Fruit fly (Drosophila melanogaster) whole organism, embryonic: Measurements from ENCODE around the gene CG45544.
A peak's percentile ranks its signal among the peaks of the same experiment; 100 is the strongest.

Source experiments
- B-H1 ChIP-seq: fragments of 200-800 bp; sonication (Bioruptor generic); IDR thresholded peaks from 3 replicates; pipeline ENCODE4 v1.3.6; 2022; ENCODE audit warnings: missing biosample characterization, missing genetic modification characterization
- BtbVII ChIP-seq: fragments of 200-800 bp; sonication (Bioruptor generic); optimal IDR thresholded peaks from 3 replicates; lab custom pipeline; 2017; ENCODE audit warnings: missing biosample characterization, mild to moderate bottlenecking, missing genetic modification characterization
- CG10366 ChIP-seq: fragments of 200-800 bp; sonication (Bioruptor generic); IDR thresholded peaks from 2 replicates; pipeline ENCODE4 v1.3.6; 2022; ENCODE audit warnings: missing biosample characterization, missing genetic modification characterization
- CG10462 ChIP-seq: fragments of 200-800 bp; sonication (Bioruptor generic); optimal IDR thresholded peaks from 2 replicates; lab custom pipeline; 2016; ENCODE audit warnings: missing biosample characterization, missing genetic modification characterization
- CG11560 ChIP-seq: fragments of 200-800 bp; sonication (Bioruptor generic); IDR thresholded peaks from 3 replicates; pipeline ENCODE4 v1.3.6; 2022; ENCODE audit warnings: missing biosample characterization, missing genetic modification characterization
- CG11696 ChIP-seq: fragments of 200-800 bp; sonication (Bioruptor generic); IDR thresholded peaks from 2 replicates; pipeline ENCODE4 v1.3.6; 2022; ENCODE audit warnings: missing biosample characterization, missing genetic modification characterization
- CG12236 ChIP-seq: fragments of 200-800 bp; sonication (Bioruptor generic); optimal IDR thresholded peaks from 2 replicates; lab custom pipeline; 2016; ENCODE audit warnings: missing biosample characterization, missing genetic modification characterization
- CG13287 ChIP-seq: fragments of 200-800 bp; sonication (Bioruptor generic); IDR thresholded peaks from 2 replicates; pipeline ENCODE4 v1.3.6; 2022; ENCODE audit warnings: missing biosample characterization, missing genetic modification characterization; ENCODE audit not compliant: partially characterized antibody
- CG13894 ChIP-seq: fragments of 200-800 bp; sonication (Bioruptor generic); optimal IDR thresholded peaks from 3 replicates; lab custom pipeline; 2018; ENCODE audit warnings: missing biosample characterization, mild to moderate bottlenecking, missing genetic modification characterization, moderate library complexity
- CG1647 ChIP-seq: fragments of 200-800 bp; sonication (Bioruptor generic); optimal IDR thresholded peaks from 3 replicates; lab custom pipeline; 2016; ENCODE audit warnings: missing biosample characterization, missing genetic modification characterization
- CG2116 ChIP-seq: fragments of 200-800 bp; sonication (Bioruptor generic); optimal IDR thresholded peaks from 3 replicates; lab custom pipeline; 2018; ENCODE audit warnings: missing biosample characterization, mild to moderate bottlenecking, missing genetic modification characterization
- CG2202 ChIP-seq: fragments of 200-800 bp; sonication (Bioruptor generic); optimal IDR thresholded peaks from 2 replicates; lab custom pipeline; 2018; ENCODE audit warnings: missing biosample characterization, mild to moderate bottlenecking, missing genetic modification characterization
- CG31224 ChIP-seq: fragments of 200-800 bp; sonication (Bioruptor generic); IDR thresholded peaks from 2 replicates; pipeline ENCODE4 v1.3.6; 2022; ENCODE audit warnings: missing biosample characterization, missing genetic modification characterization
- CG31441 ChIP-seq: fragments of 200-800 bp; sonication (Bioruptor generic); IDR thresholded peaks from 2 replicates; pipeline ENCODE4 v1.3.6; 2022; ENCODE audit warnings: missing biosample characterization, missing genetic modification characterization
- CG3163 ChIP-seq: fragments of 200-800 bp; sonication (Bioruptor generic); optimal IDR thresholded peaks from 3 replicates; lab custom pipeline; 2016; ENCODE audit warnings: missing biosample characterization, missing genetic modification characterization
- CG34376 ChIP-seq: fragments of 200-800 bp; sonication (Bioruptor generic); optimal IDR thresholded peaks from 2 replicates; lab custom pipeline; 2018; ENCODE audit warnings: missing biosample characterization, mild to moderate bottlenecking, missing genetic modification characterization
- CG34422 ChIP-seq: fragments of 200-800 bp; sonication (Bioruptor generic); IDR thresholded peaks from 3 replicates; pipeline ENCODE4 v1.3.6; 2022; ENCODE audit warnings: missing biosample characterization, missing genetic modification characterization
- CG4707 ChIP-seq: fragments of 200-800 bp; sonication (Bioruptor generic); optimal IDR thresholded peaks from 2 replicates; lab custom pipeline; 2018; ENCODE audit warnings: missing biosample characterization, mild to moderate bottlenecking, missing genetic modification characterization, moderate library complexity
- CG8478 ChIP-seq: fragments of >200 bp; optimal IDR thresholded peaks from 2 replicates; lab custom pipeline; 2018
- CkIIα-i1 ChIP-seq: fragments of 200-800 bp; sonication (Bioruptor generic); IDR thresholded peaks from 2 replicates; pipeline ENCODE4 v1.3.6; 2022; ENCODE audit warnings: missing biosample characterization, missing genetic modification characterization
- GATAe ChIP-seq: fragments of 200-800 bp; sonication (Bioruptor generic); conservative IDR thresholded peaks from 2 replicates; pipeline ENCODE4 v1.3.6; 2022; ENCODE audit warnings: missing biosample characterization, missing genetic modification characterization
- Hand ChIP-seq: fragments of 200-800 bp; sonication (Bioruptor generic); optimal IDR thresholded peaks from 2 replicates; lab custom pipeline; 2017; ENCODE audit warnings: mild to moderate bottlenecking, missing biosample characterization, missing genetic modification reagents, missing genetic modification characterization
- HmgD ChIP-seq: fragments of 200-800 bp; sonication (Bioruptor generic); optimal IDR thresholded peaks from 3 replicates; lab custom pipeline; 2016; ENCODE audit warnings: missing biosample characterization, missing genetic modification characterization
- HmgZ ChIP-seq: fragments of 200-800 bp; sonication (Bioruptor generic); optimal IDR thresholded peaks from 2 replicates; lab custom pipeline; 2018; ENCODE audit warnings: missing biosample characterization, mild to moderate bottlenecking, missing genetic modification characterization
- Hsf ChIP-seq: fragments of 200-800 bp; sonication (Bioruptor generic); optimal IDR thresholded peaks from 3 replicates; lab custom pipeline; 2016; ENCODE audit warnings: missing biosample characterization, missing genetic modification characterization
- Kr ChIP-seq: fragments of 200-800 bp; sonication (Bioruptor generic); optimal IDR thresholded peaks from 2 replicates; lab custom pipeline; 2017; ENCODE audit warnings: missing biosample characterization, mild to moderate bottlenecking, missing genetic modification characterization
- MTF-1 ChIP-seq: fragments of 200-800 bp; sonication (Bioruptor generic); optimal IDR thresholded peaks from 2 replicates; lab custom pipeline; 2018; ENCODE audit warnings: missing biosample characterization, mild to moderate bottlenecking, missing genetic modification characterization, borderline replicate concordance
- Mad ChIP-seq: fragments of 200-800 bp; sonication (Bioruptor generic); optimal IDR thresholded peaks from 2 replicates; lab custom pipeline; 2016; ENCODE audit warnings: missing biosample characterization, missing genetic modification characterization
- Max ChIP-seq: fragments of 200-800 bp; sonication (Bioruptor generic); optimal IDR thresholded peaks from 2 replicates; lab custom pipeline; 2016; ENCODE audit warnings: missing biosample characterization, mild to moderate bottlenecking, missing genetic modification characterization
- NC2α ChIP-seq: fragments of 200-800 bp; sonication (Bioruptor generic); optimal IDR thresholded peaks from 2 replicates; lab custom pipeline; 2016; ENCODE audit warnings: missing biosample characterization, missing genetic modification characterization
- NFAT ChIP-seq: fragments of 200-800 bp; sonication (Bioruptor generic); IDR thresholded peaks from 2 replicates; pipeline ENCODE4 v1.3.6; 2022; ENCODE audit warnings: missing biosample characterization, missing genetic modification characterization
- NK7.1 ChIP-seq: fragments of 200-800 bp; sonication (Bioruptor generic); optimal IDR thresholded peaks from 3 replicates; lab custom pipeline; 2016; ENCODE audit warnings: missing biosample characterization, missing genetic modification characterization
- Opbp ChIP-seq: fragments of 200-800 bp; sonication (Bioruptor generic); IDR thresholded peaks from 3 replicates; pipeline ENCODE4 v1.3.6; 2022; ENCODE audit warnings: missing biosample characterization, missing genetic modification characterization; ENCODE audit not compliant: partially characterized antibody
- Ravus ChIP-seq: fragments of 200-800 bp; sonication (Bioruptor generic); IDR thresholded peaks from 2 replicates; pipeline ENCODE4 v1.3.6; 2022; ENCODE audit warnings: missing biosample characterization, missing genetic modification characterization
- al ChIP-seq: fragments of 200-800 bp; sonication (Bioruptor generic); IDR thresholded peaks from 2 replicates; pipeline ENCODE4 v1.3.6; 2022; ENCODE audit warnings: missing biosample characterization, missing genetic modification characterization
- disco-r ChIP-seq: fragments of 200-800 bp; sonication (Bioruptor generic); optimal IDR thresholded peaks from 2 replicates; lab custom pipeline; 2016; ENCODE audit warnings: missing biosample characterization, missing genetic modification characterization
- dm ChIP-seq: fragments of 200-800 bp; sonication (Bioruptor generic); optimal IDR thresholded peaks from 3 replicates; lab custom pipeline; 2016; ENCODE audit warnings: missing biosample characterization, missing genetic modification characterization
- eyg ChIP-seq: fragments of 200-800 bp; sonication (Bioruptor generic); optimal IDR thresholded peaks from 3 replicates; lab custom pipeline; 2016; ENCODE audit warnings: missing biosample characterization, missing genetic modification characterization
- fd3F ChIP-seq: fragments of 200-800 bp; sonication (Bioruptor generic); optimal IDR thresholded peaks from 2 replicates; lab custom pipeline; 2018; ENCODE audit warnings: missing biosample characterization, mild to moderate bottlenecking, missing genetic modification characterization, moderate library complexity
- gsb ChIP-seq: fragments of 200-800 bp; sonication (Bioruptor generic); IDR thresholded peaks from 2 replicates; pipeline ENCODE4 v1.3.6; 2022; ENCODE audit warnings: missing biosample characterization, missing genetic modification characterization
- hth ChIP-seq: fragments of >200 bp; optimal IDR thresholded peaks from 2 replicates; lab custom pipeline; 2017; ENCODE audit warnings: inconsistent platforms
- inv ChIP-seq: fragments of 200-800 bp; sonication (Bioruptor generic); IDR thresholded peaks from 2 replicates; pipeline ENCODE4 v1.3.6; 2022; ENCODE audit warnings: missing biosample characterization, missing genetic modification characterization; ENCODE audit not compliant: partially characterized antibody
- jumu ChIP-seq: fragments of 200-800 bp; sonication (Bioruptor generic); optimal IDR thresholded peaks from 3 replicates; lab custom pipeline; 2016; ENCODE audit warnings: missing biosample characterization, missing genetic modification characterization
- ken ChIP-seq: fragments of 200-800 bp; sonication (Bioruptor generic); IDR thresholded peaks from 3 replicates; pipeline ENCODE4 v1.3.6; 2022; ENCODE audit warnings: missing biosample characterization, missing genetic modification characterization
- maf-S ChIP-seq: fragments of 200-800 bp; sonication (Bioruptor generic); optimal IDR thresholded peaks from 2 replicates; lab custom pipeline; 2016; ENCODE audit warnings: missing biosample characterization, missing genetic modification characterization
- onecut ChIP-seq: fragments of 200-800 bp; sonication (Bioruptor generic); IDR thresholded peaks from 2 replicates; pipeline ENCODE4 v1.3.6; 2022; ENCODE audit warnings: missing biosample characterization, missing genetic modification characterization
- otp ChIP-seq: fragments of 200-800 bp; sonication (Bioruptor generic); IDR thresholded peaks from 3 replicates; pipeline ENCODE4, ENCODE4 v1.3.6; 2022; ENCODE audit warnings: missing biosample characterization, missing genetic modification characterization
- sim ChIP-seq: fragments of 200-800 bp; sonication (Bioruptor generic); IDR thresholded peaks from 2 replicates; pipeline ENCODE4 v1.3.6; 2022; ENCODE audit warnings: missing biosample characterization, missing genetic modification characterization
- sisA ChIP-seq: fragments of 200-800 bp; sonication (Bioruptor generic); IDR thresholded peaks from 2 replicates; pipeline ENCODE4 v1.3.6; 2022; ENCODE audit warnings: missing biosample characterization, missing genetic modification characterization
- stc ChIP-seq: fragments of 200-800 bp; sonication (Bioruptor generic); IDR thresholded peaks from 2 replicates; pipeline ENCODE4 v1.3.6; 2022; ENCODE audit warnings: missing biosample characterization, missing genetic modification characterization
- tx ChIP-seq: fragments of 200-800 bp; sonication (Bioruptor generic); optimal IDR thresholded peaks from 2 replicates; lab custom pipeline; 2016; ENCODE audit warnings: missing biosample characterization, missing genetic modification characterization
- unpg ChIP-seq: fragments of 200-800 bp; sonication (Bioruptor generic); optimal IDR thresholded peaks from 3 replicates; lab custom pipeline; 2018; ENCODE audit warnings: missing biosample characterization, mild to moderate bottlenecking, missing genetic modification characterization, moderate library complexity
- wek ChIP-seq: fragments of 200-800 bp; sonication (Bioruptor generic); optimal IDR thresholded peaks from 3 replicates; lab custom pipeline; 2018; ENCODE audit warnings: missing biosample characterization, mild to moderate bottlenecking, missing genetic modification characterization, moderate library complexity

The CG45544 gene

DNA sequence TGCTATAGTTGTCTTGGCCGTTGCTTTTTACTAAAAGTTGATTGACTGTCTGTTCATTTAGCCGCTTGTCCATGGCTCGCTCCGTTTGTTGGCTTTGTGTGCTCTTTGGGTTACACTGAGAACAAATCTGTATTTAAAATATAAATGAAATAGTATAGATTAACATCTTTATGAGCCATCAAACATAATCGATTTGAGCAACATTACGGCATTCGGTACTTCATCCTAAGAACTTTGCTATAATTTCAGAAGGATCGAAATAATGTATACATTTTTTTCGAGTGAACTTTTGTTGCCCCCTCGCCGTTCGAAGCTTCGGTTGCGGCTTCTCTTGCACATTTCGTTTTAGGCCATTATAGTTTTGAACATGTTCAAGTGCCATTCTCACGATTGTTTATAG, 48.3 kb upstream of the CG45544 start (continued):
- TF ChIP-seq CG11560 (tag; lab: Robert Waterston, UW), result no peak
- TF ChIP-seq eyg (GFP tag; lab: Kevin White, UChicago), result no peak
- TF ChIP-seq CG31224 (GFP tag; lab: Robert Waterston, UW), result no peak
- TF ChIP-seq HmgD (GFP tag; lab: Kevin White, UChicago), result no peak
- TF ChIP-seq HmgZ (tag; lab: Kevin White, UChicago), result no peak
- TF ChIP-seq CG8478, result no peak
- TF ChIP-seq dm, result peak; percentile 15
- TF ChIP-seq NK7.1, result peak; percentile 14
- TF ChIP-seq NC2α, result no peak
- peak; percentile 71 for TF ChIP-seq stc (GFP tag; lab: Robert Waterston, UW)
- peak; percentile 75 for TF ChIP-seq CG31441 (GFP tag; lab: Robert Waterston, UW)
- TF ChIP-seq tx (GFP tag; lab: Kevin White, UChicago), result no peak
- TF ChIP-seq CG2116 (GFP tag; lab: Kevin White, UChicago), result peak; percentile 3
- no peak for TF ChIP-seq CG10462
- TF ChIP-seq BtbVII (GFP tag; lab: Kevin White, UChicago), result peak; percentile 61
- no peak for TF ChIP-seq Hand (GFP tag; lab: Kevin White, UChicago)
- peak; percentile 59; the same call in 2 of the 3 replicates for TF ChIP-seq B-H1 (GFP tag; lab: Robert Waterston, UW)
- no peak for TF ChIP-seq CG1647 (GFP tag; lab: Kevin White, UChicago)
- TF ChIP-seq unpg, result peak; percentile 88
- TF ChIP-seq CG12236 (GFP tag; lab: Kevin White, UChicago), result no peak
- TF ChIP-seq sisA (GFP tag; lab: Robert Waterston, UW), result peak; percentile 56
- TF ChIP-seq CG2202, result peak; percentile 59
- no peak for TF ChIP-seq CG34376 (GFP tag; lab: Kevin White, UChicago)
- no peak for TF ChIP-seq CG13287 (GFP tag; lab: Robert Waterston, UW)
- TF ChIP-seq otp (GFP tag; lab: Robert Waterston, UW), result peak; percentile 67; the same call in 1 of the 3 replicates
- peak; percentile 52 for TF ChIP-seq MTF-1 (GFP tag; lab: Kevin White, UChicago)
- no peak for TF ChIP-seq inv (GFP tag; lab: Robert Waterston, UW)
- peak; percentile 79 for TF ChIP-seq CG10366
- 0 out of 2 replicates have a peak, but pooled peaks have one; percentile 17 for TF ChIP-seq CG11696 (GFP tag; lab: Robert Waterston, UW)
- no peak for TF ChIP-seq GATAe (GFP tag; lab: Robert Waterston, UW)
- peak; percentile 27 for TF ChIP-seq Mad (GFP tag; lab: Kevin White, UChicago)
- TF ChIP-seq Max (GFP tag; lab: Kevin White, UChicago), result peak; percentile 38
- TF ChIP-seq CG3163, result no peak
- peak; percentile 71 for TF ChIP-seq CG4707 (GFP tag; lab: Kevin White, UChicago)
- TF ChIP-seq ken (GFP tag; lab: Robert Waterston, UW), result peak; percentile 56; the same call in 2 of the 3 replicates
- no peak for TF ChIP-seq hth (lab: Kevin White, UChicago)
- no peak for TF ChIP-seq disco-r (GFP tag; lab: Kevin White, UChicago)
- peak; percentile 43 for TF ChIP-seq Hsf (GFP tag; lab: Kevin White, UChicago)
- TF ChIP-seq al (GFP tag; lab: Robert Waterston, UW), result no peak
- peak; percentile 56; the same call in 1 of the 3 replicates for TF ChIP-seq CG34422 (GFP tag; lab: Robert Waterston, UW)
- no peak for TF ChIP-seq CkIIα-i1
- TF ChIP-seq Ravus, result no peak
- TF ChIP-seq sim, result no peak
- TF ChIP-seq Kr, result no peak
- TF ChIP-seq NFAT (GFP tag; lab: Robert Waterston, UW), result no peak
- no peak for TF ChIP-seq jumu
- TF ChIP-seq wek (GFP tag; lab: Kevin White, UChicago), result no peak
- no peak for TF ChIP-seq maf-S
- TF ChIP-seq Opbp (GFP tag; lab: Robert Waterston, UW), result no peak
- peak; percentile 9 for TF ChIP-seq fd3F (GFP tag; lab: Kevin White, UChicago)
- TF ChIP-seq gsb (GFP tag; lab: Robert Waterston, UW), result no peak
- TF ChIP-seq CG13894, result no peak
- peak; percentile 62 for TF ChIP-seq onecut (GFP tag; lab: Robert Waterston, UW)
